Fruit fly (Drosophila melanogaster) whole organism: ENCODE data around the gene Duba.

Source experiments
- CG8478 ChIP-seq: fragments of >200 bp; optimal IDR thresholded peaks from 2 replicates; lab custom pipeline; 2018; ENCODE audit warnings: inconsistent platforms
- Dll ChIP-seq: fragments of >200 bp; optimal IDR thresholded peaks from 2 replicates; lab custom pipeline; 2017
- EcR ChIP-seq, 2 experiments: fragments of >200 bp; optimal IDR thresholded peaks; 2 replicates each; lab custom pipeline; 2017; ENCODE audit warnings: missing biosample characterization in 2 of 2, missing genetic modification characterization in 2 of 2, missing genetic modification reagents in 2 of 2
- pan ChIP-seq: fragments of >200 bp; optimal IDR thresholded peaks from 2 replicates; lab custom pipeline; 2017
- psq ChIP-seq: fragments of >200 bp; optimal IDR thresholded peaks from 2 replicates; lab custom pipeline; 2017
- usp ChIP-seq: fragments of >200 bp; optimal IDR thresholded peaks from 2 replicates; lab custom pipeline; 2017; ENCODE audit warnings: missing biosample characterization, missing genetic modification characterization, mixed read lengths

The Duba gene

DNA sequence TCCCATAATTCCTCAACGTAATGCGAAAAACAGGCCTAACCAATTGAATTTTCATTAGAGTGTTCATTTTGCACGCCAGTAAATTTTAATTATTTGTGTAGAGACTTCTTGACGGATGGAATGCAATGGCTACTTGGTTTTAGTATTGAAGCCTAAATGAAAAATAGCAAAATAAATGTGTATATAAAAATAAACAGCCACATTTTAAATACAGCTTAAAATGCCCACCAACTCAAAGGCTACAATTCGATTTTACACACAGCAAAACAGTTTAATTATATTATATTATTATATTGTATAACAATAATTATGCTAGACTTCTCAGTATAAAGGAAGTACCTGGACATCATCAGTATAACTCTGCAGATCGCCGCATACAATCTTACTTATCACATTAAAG, 15.0 kb upstream of the Duba start, which contains the start of gene Akr1B:
Gene Akr1B, minus strand, starts transcription at position 101 of the 400 bp plus-strand sequence.
- TF ChIP-seq Dll (lab: Kevin White, UChicago) (no peak), pan (lab: Kevin White, UChicago) (no peak), EcR (GFP tag; optimal IDR thresholded peaks at IDR 0.05; lab: Kevin White, UChicago) (no peak), usp (no peak), psq (lab: Kevin White, UChicago) (no peak), CG8478 (lab: Kevin White, UChicago) (no peak)

dm6 chr3L:11623245-11623883, 14.1 kb upstream of the Duba start:
- TF ChIP-seq usp (no peak), CG8478 (lab: Kevin White, UChicago) (no peak), pan (lab: Kevin White, UChicago) (no peak), Dll (lab: Kevin White, UChicago) (no peak), EcR (GFP tag; optimal IDR thresholded peaks at IDR 0.05; lab: Kevin White, UChicago) (no peak), psq (lab: Kevin White, UChicago) (no peak)

- TF ChIP-seq CG8478 (lab: Kevin White, UChicago) (no peak), EcR (GFP tag; optimal IDR thresholded peaks at IDR 0.05; lab: Kevin White, UChicago) (no peak), psq (lab: Kevin White, UChicago) (no peak), Dll (lab: Kevin White, UChicago) (no peak), usp (no peak), pan (lab: Kevin White, UChicago) (no peak)
Observed at dm6 chr3L:11622750-11623149, 13.5 kb upstream of the Duba start.

DNA sequence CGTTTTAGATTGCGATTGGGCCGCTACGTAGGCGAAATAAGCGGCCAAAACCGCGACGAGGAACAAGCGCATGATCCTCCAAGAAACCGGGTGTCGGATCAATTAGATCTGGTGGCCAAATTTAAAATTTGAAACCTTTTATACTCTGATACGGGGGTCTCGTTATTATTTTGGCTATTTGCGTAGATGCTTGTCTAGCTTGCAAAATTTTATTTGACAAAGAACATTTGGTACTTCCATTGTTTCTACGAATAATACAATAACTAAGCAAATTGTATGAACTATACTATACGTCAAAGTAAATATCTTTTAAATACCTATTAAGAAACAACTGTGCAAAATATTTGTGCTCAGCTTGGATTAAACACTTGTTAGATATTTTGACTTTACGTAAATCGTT, 10.7 kb upstream of the Duba start, which contains the start of gene Muc68Ca:
Gene Muc68Ca, minus strand, starts transcription at position 101 of the 400 bp plus-strand sequence.
- TF ChIP-seq Dll (lab: Kevin White, UChicago), result no peak
- TF ChIP-seq pan (lab: Kevin White, UChicago), result no peak
- no peak for TF ChIP-seq CG8478 (lab: Kevin White, UChicago)
- TF ChIP-seq usp, result no peak
- TF ChIP-seq psq (lab: Kevin White, UChicago), result no peak
- TF ChIP-seq EcR (GFP tag; optimal IDR thresholded peaks at IDR 0.05; lab: Kevin White, UChicago), result no peak

DNA sequence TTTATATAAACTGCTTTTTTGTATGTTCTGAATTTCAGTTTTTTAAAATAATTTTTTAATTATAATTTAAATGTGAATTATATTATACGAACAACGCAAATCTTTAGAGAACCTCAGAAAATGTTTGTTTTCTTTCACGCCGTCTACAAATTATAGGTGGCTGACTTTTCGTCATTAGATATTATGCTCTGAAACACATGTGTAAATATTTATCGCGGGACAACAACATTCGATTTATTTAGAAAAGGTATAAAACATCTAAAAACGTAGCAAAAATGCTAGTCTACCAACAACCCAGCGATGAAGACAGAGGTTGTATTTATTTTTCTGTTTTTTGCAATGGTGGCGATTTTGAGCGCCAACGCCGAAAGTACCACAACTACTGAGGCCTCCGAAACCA, 570 bp upstream of the Duba start, which contains the start of gene CG42832:
Gene CG42832, plus strand, starts transcription at position 301 of the 400 bp plus-strand sequence.
- TF ChIP-seq EcR (GFP tag; optimal IDR thresholded peaks at IDR 0.05; lab: Kevin White, UChicago) (no peak), pan (lab: Kevin White, UChicago) (no peak), Dll (lab: Kevin White, UChicago) (no peak)

dm6 chr3L:11604227-11604626, 5.0 kb downstream of the Duba start:
- no peak for TF ChIP-seq psq (lab: Kevin White, UChicago)
- no peak for TF ChIP-seq usp
- TF ChIP-seq EcR (GFP tag; optimal IDR thresholded peaks at IDR 0.05; lab: Kevin White, UChicago), result no peak
- no peak for TF ChIP-seq CG8478 (lab: Kevin White, UChicago)

DNA sequence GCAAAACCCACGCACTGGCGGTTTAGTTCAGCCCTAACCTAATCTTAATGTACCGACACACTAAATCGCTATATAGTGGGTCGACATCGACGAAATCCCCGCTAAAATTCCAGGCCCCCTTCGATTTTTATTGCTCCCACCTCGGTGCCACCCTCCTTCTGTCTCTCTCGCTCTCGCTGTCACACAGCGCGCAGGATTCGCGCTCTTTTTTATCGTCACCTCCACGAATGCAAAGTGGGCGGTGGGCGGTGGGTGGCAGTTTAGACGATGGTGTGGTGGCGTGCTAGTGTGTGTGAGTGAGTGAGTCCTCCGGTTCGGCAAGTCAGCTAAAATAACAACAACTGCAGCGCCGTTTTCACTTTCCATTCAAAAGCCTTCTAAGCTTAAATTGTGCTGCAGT, 7.2 kb downstream of the Duba start:
- TF ChIP-seq psq (lab: Kevin White, UChicago) (no peak), CG8478 (lab: Kevin White, UChicago) (no peak), EcR (GFP tag; optimal IDR thresholded peaks at IDR 0.05; lab: Kevin White, UChicago) (no peak), pan (lab: Kevin White, UChicago) (no peak), usp (no peak), Dll (lab: Kevin White, UChicago) (no peak)

dm6 chr3L:11601133-11601532, 8.1 kb downstream of the Duba start:
- TF ChIP-seq EcR (GFP tag; optimal IDR thresholded peaks at IDR 0.05; lab: Kevin White, UChicago) (no peak), CG8478 (lab: Kevin White, UChicago) (no peak), Dll (lab: Kevin White, UChicago) (no peak), usp (no peak), psq (lab: Kevin White, UChicago) (no peak), pan (lab: Kevin White, UChicago) (no peak)

- TF ChIP-seq Dll (lab: Kevin White, UChicago), result no peak
Observed at dm6 chr3L:11599965-11600420, 9.3 kb downstream of the Duba start, which contains the start of the genes CG14137 and CG46394. CG14137 (minus strand) TSS chr3L:11600065. CG46394 (plus strand) TSS chr3L:11600370.

DNA sequence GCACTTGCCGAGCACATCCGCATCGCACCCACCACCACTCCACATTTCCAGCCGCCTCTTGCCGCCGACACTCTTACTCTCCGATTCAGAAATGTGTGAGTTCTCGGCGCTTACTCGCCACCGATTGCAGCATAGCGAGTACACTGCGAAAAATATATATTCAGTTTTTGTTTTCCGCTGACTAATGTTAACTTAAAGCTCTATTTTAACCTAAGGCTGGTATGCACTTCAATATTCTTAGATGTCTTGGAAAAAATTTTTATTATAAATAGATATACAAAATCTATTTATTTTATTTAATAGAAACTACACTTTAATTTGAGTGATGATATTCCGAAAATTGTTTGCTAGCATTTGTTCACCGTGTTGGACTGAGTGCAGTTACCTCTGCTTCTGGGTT, 10.0 kb downstream of the Duba start:
- no peak for TF ChIP-seq Dll (lab: Kevin White, UChicago)
- TF ChIP-seq EcR (GFP tag; optimal IDR thresholded peaks at IDR 0.05; lab: Kevin White, UChicago), result no peak
- no peak for TF ChIP-seq psq (lab: Kevin White, UChicago)
- TF ChIP-seq CG8478 (lab: Kevin White, UChicago), result no peak

dm6 chr3L:11596585-11597252, 12.5 kb downstream of the Duba start, which contains the start of gene CG7368:
CG7368 (plus strand) TSS chr3L:11597202.
- TF ChIP-seq CG8478 (lab: Kevin White, UChicago) (no peak), EcR (GFP tag; optimal IDR thresholded peaks at IDR 0.05; lab: Kevin White, UChicago) (no peak), pan (lab: Kevin White, UChicago) (no peak), usp (no peak), psq (lab: Kevin White, UChicago) (no peak), Dll (lab: Kevin White, UChicago) (no peak)

- TF ChIP-seq psq (lab: Kevin White, UChicago) (no peak), Dll (lab: Kevin White, UChicago) (no peak), pan (lab: Kevin White, UChicago) (no peak), CG8478 (lab: Kevin White, UChicago) (no peak), EcR (GFP tag; optimal IDR thresholded peaks at IDR 0.05; lab: Kevin White, UChicago) (no peak), usp (no peak)
Observed at dm6 chr3L:11593778-11594177, 15.5 kb downstream of the Duba start.
